Fruit fly (Drosophila melanogaster) whole organism, embryonic: ENCODE measurements around the gene mRpS7.
A peak's percentile ranks its signal among the peaks of the same experiment; 100 is the strongest.

Source experiments
- ATbp ChIP-seq: fragments of 200-800 bp; sonication (Bioruptor generic); optimal IDR thresholded peaks from 2 replicates; lab custom pipeline; 2017; ENCODE audit warnings: missing biosample characterization, mild to moderate bottlenecking, missing genetic modification characterization, missing genetic modification reagents
- Ada2b ChIP-seq: fragments of 200-800 bp; sonication (Bioruptor generic); IDR thresholded peaks from 2 replicates; pipeline ENCODE4 v1.3.6; 2022; ENCODE audit warnings: missing biosample characterization, missing genetic modification characterization
- Aef1 ChIP-seq: fragments of 200-800 bp; sonication (Bioruptor generic); IDR thresholded peaks from 3 replicates; pipeline ENCODE4 v1.3.6; 2022; ENCODE audit warnings: missing biosample characterization, missing genetic modification characterization
- Asciz ChIP-seq: fragments of 200-800 bp; sonication (Bioruptor generic); optimal IDR thresholded peaks from 2 replicates; lab custom pipeline; 2017; ENCODE audit warnings: missing biosample characterization, mild to moderate bottlenecking, missing genetic modification characterization, missing genetic modification reagents
- B-H1 ChIP-seq: fragments of 200-800 bp; sonication (Bioruptor generic); IDR thresholded peaks from 3 replicates; pipeline ENCODE4 v1.3.6; 2022; ENCODE audit warnings: missing biosample characterization, missing genetic modification characterization
- CG10209 ChIP-seq: fragments of 200-800 bp; sonication (Bioruptor generic); optimal IDR thresholded peaks from 3 replicates; lab custom pipeline; 2017; ENCODE audit warnings: missing biosample characterization, mild to moderate bottlenecking, missing genetic modification characterization, missing genetic modification reagents
- CG1024 ChIP-seq: fragments of 200-800 bp; sonication (Bioruptor generic); IDR thresholded peaks from 2 replicates; pipeline ENCODE4 v1.3.6; 2022; ENCODE audit warnings: missing biosample characterization, missing genetic modification characterization
- CG10366 ChIP-seq: fragments of 200-800 bp; sonication (Bioruptor generic); IDR thresholded peaks from 2 replicates; pipeline ENCODE4 v1.3.6; 2022; ENCODE audit warnings: missing biosample characterization, missing genetic modification characterization
- CG10565 ChIP-seq: fragments of 200-800 bp; sonication (Bioruptor generic); optimal IDR thresholded peaks from 3 replicates; lab custom pipeline; 2016; ENCODE audit warnings: missing biosample characterization, mild to moderate bottlenecking, missing genetic modification characterization
- CG12299 ChIP-seq: fragments of 200-800 bp; sonication (Bioruptor generic); optimal IDR thresholded peaks from 2 replicates; lab custom pipeline; 2018; ENCODE audit warnings: missing biosample characterization, mild to moderate bottlenecking, missing genetic modification characterization
- CG13624 ChIP-seq: fragments of 200-800 bp; sonication (Bioruptor generic); optimal IDR thresholded peaks from 2 replicates; lab custom pipeline; 2016; ENCODE audit warnings: missing biosample characterization, missing genetic modification characterization
- CG1602 ChIP-seq: fragments of 200-800 bp; sonication (Bioruptor generic); optimal IDR thresholded peaks from 3 replicates; lab custom pipeline; 2016; ENCODE audit warnings: missing biosample characterization, missing genetic modification characterization
- CG17186 ChIP-seq: fragments of 200-800 bp; sonication (Bioruptor generic); optimal IDR thresholded peaks from 3 replicates; lab custom pipeline; 2017; ENCODE audit warnings: missing biosample characterization, missing genetic modification reagents, missing genetic modification characterization
- CG17612 ChIP-seq: fragments of 200-800 bp; sonication (Bioruptor generic); IDR thresholded peaks from 2 replicates; pipeline ENCODE4 v1.3.6; 2022; ENCODE audit warnings: missing biosample characterization, missing genetic modification characterization
- CG2120 ChIP-seq: fragments of 200-800 bp; sonication (Bioruptor generic); optimal IDR thresholded peaks from 3 replicates; lab custom pipeline; 2016; ENCODE audit warnings: missing biosample characterization, missing genetic modification characterization
- CG2712 ChIP-seq: fragments of 200-800 bp; optimal IDR thresholded peaks from 3 replicates; lab custom pipeline; 2019; ENCODE audit warnings: missing biosample characterization, mild to moderate bottlenecking, missing genetic modification characterization, moderate library complexity
- CG30431 ChIP-seq: fragments of 200-800 bp; sonication (Bioruptor generic); optimal IDR thresholded peaks from 2 replicates; lab custom pipeline; 2017; ENCODE audit warnings: missing biosample characterization, missing genetic modification characterization
- CG32767 ChIP-seq: fragments of 200-800 bp; sonication (Bioruptor generic); IDR thresholded peaks from 2 replicates; pipeline ENCODE4 v1.3.6; 2022; ENCODE audit warnings: missing biosample characterization, missing genetic modification characterization
- CG33213 ChIP-seq: fragments of 200-800 bp; sonication (Bioruptor generic); optimal IDR thresholded peaks from 3 replicates; lab custom pipeline; 2016; ENCODE audit warnings: missing biosample characterization, missing genetic modification characterization
- CG34376 ChIP-seq: fragments of 200-800 bp; sonication (Bioruptor generic); optimal IDR thresholded peaks from 2 replicates; lab custom pipeline; 2018; ENCODE audit warnings: missing biosample characterization, mild to moderate bottlenecking, missing genetic modification characterization
- CG5180 ChIP-seq: fragments of 200-800 bp; sonication (Bioruptor generic); optimal IDR thresholded peaks from 3 replicates; lab custom pipeline; 2017; ENCODE audit warnings: missing biosample characterization, missing genetic modification characterization, mild to moderate bottlenecking, moderate library complexity, missing genetic modification reagents
- CG6689 ChIP-seq: fragments of 200-800 bp; sonication (Bioruptor generic); IDR thresholded peaks from 2 replicates; pipeline ENCODE4 v1.3.6; 2022; ENCODE audit warnings: missing biosample characterization, missing genetic modification characterization
- CG7357 ChIP-seq: fragments of 200-800 bp; sonication (Bioruptor generic); IDR thresholded peaks from 3 replicates; pipeline ENCODE4 v1.3.6; 2022; ENCODE audit warnings: missing biosample characterization, missing genetic modification characterization
- CG7556 ChIP-seq: fragments of 200-800 bp; sonication (Bioruptor generic); optimal IDR thresholded peaks from 2 replicates; lab custom pipeline; 2017; ENCODE audit warnings: missing biosample characterization, mild to moderate bottlenecking, missing genetic modification characterization
- CG7839 ChIP-seq: fragments of 200-800 bp; sonication (Bioruptor generic); optimal IDR thresholded peaks from 3 replicates; lab custom pipeline; 2018; ENCODE audit warnings: missing biosample characterization, mild to moderate bottlenecking, missing genetic modification characterization, moderate library complexity
- CG7928 ChIP-seq: fragments of 200-800 bp; sonication (Bioruptor generic); optimal IDR thresholded peaks from 2 replicates; lab custom pipeline; 2017; ENCODE audit warnings: missing biosample characterization, mild to moderate bottlenecking, missing genetic modification characterization
- CG8359 ChIP-seq: fragments of 200-800 bp; sonication (Bioruptor generic); optimal IDR thresholded peaks from 2 replicates; lab custom pipeline; 2017; ENCODE audit warnings: missing biosample characterization, mild to moderate bottlenecking, missing genetic modification characterization, borderline replicate concordance
- GATAe ChIP-seq: fragments of 200-800 bp; sonication (Bioruptor generic); conservative IDR thresholded peaks from 2 replicates; pipeline ENCODE4 v1.3.6; 2022; ENCODE audit warnings: missing biosample characterization, missing genetic modification characterization
- Lhr ChIP-seq: fragments of 200-800 bp; sonication (Bioruptor generic); optimal IDR thresholded peaks from 3 replicates; lab custom pipeline; 2017; ENCODE audit warnings: mild to moderate bottlenecking, missing biosample characterization, missing genetic modification reagents, missing genetic modification characterization
- NfI ChIP-seq: fragments of 200-800 bp; sonication (Bioruptor generic); optimal IDR thresholded peaks from 3 replicates; lab custom pipeline; 2018; ENCODE audit warnings: missing biosample characterization, mild to moderate bottlenecking, missing genetic modification characterization, moderate library complexity
- Ravus ChIP-seq: fragments of 200-800 bp; sonication (Bioruptor generic); IDR thresholded peaks from 2 replicates; pipeline ENCODE4 v1.3.6; 2022; ENCODE audit warnings: missing biosample characterization, missing genetic modification characterization
- Sin3A ChIP-seq: fragments of >200 bp; optimal IDR thresholded peaks from 2 replicates; lab custom pipeline; 2018
- Six4 ChIP-seq: fragments of 200-800 bp; sonication (Bioruptor generic); optimal IDR thresholded peaks from 2 replicates; lab custom pipeline; 2016; ENCODE audit warnings: missing biosample characterization, missing genetic modification characterization
- Taf1 ChIP-seq: fragments of 200-800 bp; sonication (Bioruptor generic); IDR thresholded peaks from 2 replicates; pipeline ENCODE4 v1.3.6; 2022; ENCODE audit warnings: missing biosample characterization, missing genetic modification characterization
- amos ChIP-seq: fragments of 200-800 bp; sonication (Bioruptor generic); IDR thresholded peaks from 2 replicates; pipeline ENCODE4 v1.3.6; 2022; ENCODE audit warnings: missing biosample characterization, missing genetic modification characterization; ENCODE audit not compliant: partially characterized antibody
- ato ChIP-seq: fragments of 200-800 bp; sonication (Bioruptor generic); IDR thresholded peaks from 2 replicates; pipeline ENCODE4 v1.3.6; 2022; ENCODE audit warnings: missing biosample characterization, missing genetic modification characterization; ENCODE audit not compliant: partially characterized antibody
- bsh ChIP-seq, 2 experiments: fragments of 200-800 bp; sonication (Bioruptor generic); optimal IDR thresholded peaks; 2 replicates each; lab custom pipeline; 2017 to 2018; ENCODE audit warnings: mild to moderate bottlenecking in 2 of 2, missing biosample characterization in 2 of 2, missing genetic modification characterization in 2 of 2, moderate library complexity in 1 of 2
- crol ChIP-seq: fragments of 200-800 bp; sonication (Bioruptor generic); IDR thresholded peaks from 2 replicates; pipeline ENCODE4 v1.3.6; 2022; ENCODE audit warnings: missing biosample characterization, missing genetic modification characterization
- fru ChIP-seq: fragments of >200 bp; optimal IDR thresholded peaks from 2 replicates; lab custom pipeline; 2017
- gsb ChIP-seq: fragments of 200-800 bp; sonication (Bioruptor generic); IDR thresholded peaks from 2 replicates; pipeline ENCODE4 v1.3.6; 2022; ENCODE audit warnings: missing biosample characterization, missing genetic modification characterization
- ham ChIP-seq: fragments of 200-800 bp; sonication (Bioruptor generic); IDR thresholded peaks from 2 replicates; pipeline ENCODE4 v1.3.6; 2022; ENCODE audit warnings: missing biosample characterization, missing genetic modification characterization
- hb ChIP-seq: fragments of 200-800 bp; sonication (Bioruptor generic); IDR thresholded peaks from 3 replicates; pipeline ENCODE4 v1.3.6; 2022; ENCODE audit warnings: missing biosample characterization, missing genetic modification characterization; ENCODE audit not compliant: partially characterized antibody
- hth ChIP-seq: fragments of >200 bp; optimal IDR thresholded peaks from 2 replicates; lab custom pipeline; 2017; ENCODE audit warnings: inconsistent platforms
- pzg ChIP-seq: fragments of 200-800 bp; sonication (Bioruptor generic); optimal IDR thresholded peaks from 3 replicates; lab custom pipeline; 2018; ENCODE audit warnings: missing biosample characterization, mild to moderate bottlenecking, missing genetic modification characterization, moderate library complexity
- row ChIP-seq: fragments of 200-800 bp; sonication (Bioruptor generic); IDR thresholded peaks from 3 replicates; pipeline ENCODE4 v1.3.6; 2022; ENCODE audit warnings: missing biosample characterization, missing genetic modification characterization
- so ChIP-seq: fragments of 200-800 bp; sonication (Bioruptor generic); IDR thresholded peaks from 3 replicates; pipeline ENCODE4 v1.3.6; 2022; ENCODE audit warnings: missing biosample characterization, missing genetic modification characterization
- sqz ChIP-seq: fragments of 200-800 bp; sonication (Bioruptor generic); optimal IDR thresholded peaks from 3 replicates; lab custom pipeline; 2018; ENCODE audit warnings: missing biosample characterization, mild to moderate bottlenecking, missing genetic modification characterization
- usp ChIP-seq: fragments of >200 bp; optimal IDR thresholded peaks from 2 replicates; lab custom pipeline; 2017; ENCODE audit warnings: missing biosample characterization, missing genetic modification characterization
- wor ChIP-seq: fragments of 200-800 bp; sonication (Bioruptor generic); IDR thresholded peaks from 2 replicates; pipeline ENCODE4 v1.3.6; 2022; ENCODE audit warnings: missing biosample characterization, missing genetic modification characterization
- zf30C ChIP-seq: fragments of 200-800 bp; sonication (Bioruptor generic); optimal IDR thresholded peaks from 3 replicates; lab custom pipeline; 2018; ENCODE audit warnings: missing biosample characterization, mild to moderate bottlenecking, missing genetic modification characterization

mRpS7 gene

DNA sequence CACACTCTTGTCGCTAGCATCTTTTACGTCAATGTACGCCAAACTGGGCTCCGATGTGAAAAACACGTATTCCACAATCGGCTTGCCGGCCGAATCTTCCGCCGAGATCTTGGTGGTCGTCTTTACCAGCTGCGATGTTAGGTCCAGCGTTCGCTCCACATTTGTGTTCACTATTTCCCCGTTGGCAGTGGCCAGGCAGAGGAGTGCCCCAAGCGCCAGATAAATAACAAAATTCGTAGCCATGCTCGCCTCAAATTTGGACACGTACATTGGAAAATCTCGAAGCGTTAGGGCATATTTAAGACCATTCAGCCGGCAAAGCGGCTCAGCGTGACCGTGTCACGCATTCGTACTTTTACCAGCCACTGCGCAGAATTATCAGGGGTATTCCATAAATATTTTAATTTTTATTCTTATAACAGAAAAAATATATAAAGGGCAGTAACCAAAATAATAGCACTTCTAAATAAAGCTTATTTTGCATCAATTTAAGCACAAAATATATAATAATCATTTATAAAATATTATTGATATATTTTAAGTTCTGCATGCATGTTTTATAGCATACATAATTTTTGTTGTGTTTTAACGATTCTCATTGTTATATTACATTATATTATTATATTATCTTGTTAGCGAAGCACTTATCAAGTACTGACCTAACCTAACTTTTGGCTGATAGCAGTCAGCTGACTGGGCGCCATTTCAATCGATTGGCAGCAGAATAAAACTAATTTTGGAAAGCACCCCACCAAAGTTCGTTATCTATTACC lies 10.8 kb upstream of the mRpS7 start, which contains the start of the genes CG33303 and dpr19 (continued):
- peak; percentile 9 for TF ChIP-seq Asciz (GFP tag; lab: Kevin White, UChicago)
- peak; percentile 92 for TF ChIP-seq CG2712
- peak; percentile 20; the same call in 1 of the 2 replicates for TF ChIP-seq Taf1 (GFP tag; lab: Robert Waterston, UW)
- no peak for TF ChIP-seq CG7357
- TF ChIP-seq GATAe, result no peak
- TF ChIP-seq CG13624 (GFP tag; lab: Kevin White, UChicago), result no peak
- TF ChIP-seq Six4, result peak; percentile 47
- peak; percentile 83 for TF ChIP-seq CG7839 (tag; lab: Kevin White, UChicago)
- TF ChIP-seq so (GFP tag; lab: Robert Waterston, UW), result 0 out of 3 replicates have a peak, but pooled peaks have one; percentile 7
- TF ChIP-seq Sin3A (lab: Kevin White, UChicago), result no peak
- TF ChIP-seq CG17612, result no peak
- peak; percentile 9 for TF ChIP-seq CG8359 (GFP tag; lab: Kevin White, UChicago)
- TF ChIP-seq CG10366 (GFP tag; lab: Robert Waterston, UW), result peak; percentile 34; the same call in 1 of the 2 replicates
- no peak for TF ChIP-seq crol (GFP tag; lab: Robert Waterston, UW)
- TF ChIP-seq NfI (GFP tag; lab: Kevin White, UChicago), result peak; percentile 45
- TF ChIP-seq Ada2b, result peak; percentile 42
- TF ChIP-seq amos (GFP tag; lab: Robert Waterston, UW), result no peak; the same call in 1 of the 2 replicates
- TF ChIP-seq Aef1 (GFP tag; lab: Robert Waterston, UW), result no peak; the same call in 2 of the 3 replicates
- TF ChIP-seq pzg, result peak; percentile 59
- peak; percentile 81 for TF ChIP-seq CG12299 (tag; lab: Kevin White, UChicago)
- TF ChIP-seq fru, result no peak
- TF ChIP-seq CG6689 (GFP tag; lab: Robert Waterston, UW), result peak; percentile 68
- no peak for TF ChIP-seq wor (GFP tag; lab: Robert Waterston, UW)
- no peak for TF ChIP-seq ato
- TF ChIP-seq CG10209, result peak; percentile 66
- peak; percentile 27; the same call in 1 of the 3 replicates for TF ChIP-seq B-H1 (GFP tag; lab: Robert Waterston, UW)
- peak; percentile 83 for TF ChIP-seq row
- TF ChIP-seq sqz (GFP tag; lab: Kevin White, UChicago), result no peak
- no peak for TF ChIP-seq CG33213
- TF ChIP-seq CG1602 (GFP tag; lab: Kevin White, UChicago), result peak; percentile 52
- no peak for TF ChIP-seq gsb (GFP tag; lab: Robert Waterston, UW)
- peak; percentile 27 for TF ChIP-seq CG2120 (GFP tag; lab: Kevin White, UChicago)
- no peak for TF ChIP-seq zf30C (GFP tag; lab: Kevin White, UChicago)
- no peak for TF ChIP-seq ham (GFP tag; lab: Robert Waterston, UW)
- TF ChIP-seq Lhr (GFP tag; lab: Kevin White, UChicago), result peak; percentile 55
- no peak for TF ChIP-seq usp (GFP tag; lab: Kevin White, UChicago)
- no peak for TF ChIP-seq Ravus (GFP tag; lab: Robert Waterston, UW)
- no peak for TF ChIP-seq CG10565 (GFP tag; lab: Kevin White, UChicago)
- TF ChIP-seq CG30431, result no peak
- TF ChIP-seq CG32767 (GFP tag; lab: Robert Waterston, UW), result peak; percentile 73; the same call in 1 of the 2 replicates
- no peak for TF ChIP-seq CG34376
- peak; percentile 71 for TF ChIP-seq ATbp
- TF ChIP-seq hb (GFP tag; lab: Robert Waterston, UW), result no peak
- 0 out of 2 replicates have a peak, but pooled peaks have one; percentile 35 for TF ChIP-seq CG1024 (GFP tag; lab: Robert Waterston, UW)
- TF ChIP-seq CG17186, result no peak
- peak in 1 of 2 experiments; percentile 83 for TF ChIP-seq bsh (GFP tag; optimal IDR thresholded peaks at IDR 0.05; lab: Kevin White, UChicago)
- TF ChIP-seq CG7928 (GFP tag; lab: Kevin White, UChicago), result peak; percentile 19
- no peak for TF ChIP-seq hth
- peak; percentile 19 for TF ChIP-seq CG5180
- TF ChIP-seq CG7556 (GFP tag; lab: Kevin White, UChicago), result peak; percentile 80
